Worm (Caenorhabditis elegans) whole organism, L2 larva: ENCODE measurements around the gene eas-1.

Experiments
- R02D3.7 ChIP-seq: fragments of 150-350 bp; optimal IDR thresholded peaks from 2 replicates; lab custom pipeline; 2014; ENCODE audit warnings: missing biosample characterization, missing genetic modification characterization
- ama-1 ChIP-seq: fragments of 150-350 bp; optimal IDR thresholded peaks from 2 replicates; lab custom pipeline; 2018; ENCODE audit warnings: inconsistent platforms
- fos-1 ChIP-seq: fragments of 150-350 bp; optimal IDR thresholded peaks from 2 replicates; lab custom pipeline; 2014; ENCODE audit warnings: missing biosample characterization, missing genetic modification characterization
- gmeb-1 ChIP-seq: fragments of 150-350 bp; optimal IDR thresholded peaks from 2 replicates; lab custom pipeline; 2014; ENCODE audit warnings: missing biosample characterization, missing genetic modification characterization
- lin-39 ChIP-seq: fragments of 150-350 bp; optimal IDR thresholded peaks from 2 replicates; lab custom pipeline; 2014; ENCODE audit warnings: missing biosample characterization, missing genetic modification reagents, missing genetic modification characterization
- nhr-10 ChIP-seq: sonication (generic microtip); optimal IDR thresholded peaks from 2 replicates; lab custom pipeline; 2017; ENCODE audit warnings: missing biosample characterization, missing genetic modification characterization
- nhr-21 ChIP-seq: fragments of 150-350 bp; optimal IDR thresholded peaks from 2 replicates; lab custom pipeline; 2014; ENCODE audit warnings: missing biosample characterization, missing genetic modification characterization
- nhr-77 ChIP-seq: fragments of 150-350 bp; optimal IDR thresholded peaks from 2 replicates; lab custom pipeline; 2014; ENCODE audit warnings: missing biosample characterization, missing genetic modification characterization
- sma-3 ChIP-seq: sonication (generic microtip); optimal IDR thresholded peaks from 2 replicates; lab custom pipeline; 2016; ENCODE audit warnings: missing genetic modification reagents, missing genetic modification characterization, missing compliant biosample characterization
- unc-39 ChIP-seq: fragments of 150-350 bp; optimal IDR thresholded peaks from 2 replicates; lab custom pipeline; 2014; ENCODE audit warnings: missing biosample characterization, missing genetic modification characterization
- unc-62 ChIP-seq: fragments of 150-350 bp; optimal IDR thresholded peaks from 2 replicates; lab custom pipeline; 2014; ENCODE audit warnings: missing biosample characterization, missing genetic modification reagents, missing genetic modification characterization

ce11 chrII:4773891-4774432 lies 33.8 kb downstream of the eas-1 start, which contains the start of the genes F26G1.9 and F26G1.10:
- TF ChIP-seq unc-39 (tag; lab: Kevin White, UChicago) (no peak), ama-1 (lab: Kevin White, UChicago) (no peak), nhr-77 (no peak), sma-3 (GFP tag; lab: Kevin White, UChicago) (no peak), gmeb-1 (tag; lab: Kevin White, UChicago) (no peak), lin-39 (tag; lab: Kevin White, UChicago) (no peak), unc-62 (no peak), fos-1 (tag; lab: Kevin White, UChicago) (peak; percentile 28), nhr-21 (no peak), nhr-10 (tag; lab: Kevin White, UChicago) (no peak), R02D3.7 (tag; lab: Kevin White, UChicago) (no peak)
